Fruit fly (Drosophila melanogaster) whole organism: ENCODE measurements around the gene CG3288.

ENCODE experiments used
- pan ChIP-seq: fragments of >200 bp; optimal IDR thresholded peaks from 2 replicates; lab custom pipeline; 2017
- psq ChIP-seq: fragments of >200 bp; optimal IDR thresholded peaks from 2 replicates; lab custom pipeline; 2017

- TF ChIP-seq pan (lab: Kevin White, UChicago) (no peak), psq (no peak)
Observed at dm6 chr3L:20883969-20884368, 48.0 kb downstream of the CG3288 start.
